Worm (Caenorhabditis elegans) whole organism, L4 larva: ENCODE data around the gene srz-82.
A peak's percentile ranks its signal among the peaks of the same experiment; 100 is the strongest.

ENCODE experiments used
- D1046.2 ChIP-seq: fragments of 200-800 bp; sonication (Bioruptor generic); IDR thresholded peaks from 2 replicates; pipeline ENCODE4 v1.3.6; 2022; ENCODE audit warnings: missing genetic modification characterization, missing compliant biosample characterization
- F37D6.2 ChIP-seq: sonication (generic microtip); optimal IDR thresholded peaks from 2 replicates; lab custom pipeline; 2016; ENCODE audit warnings: mild to moderate bottlenecking, missing genetic modification characterization, missing compliant biosample characterization
- F44E2.7 ChIP-seq: fragments of 200-800 bp; sonication (Bioruptor generic); IDR thresholded peaks from 2 replicates; pipeline ENCODE4 v2.1.2; 2022; ENCODE audit warnings: missing genetic modification characterization, missing compliant biosample characterization
- R02D3.7 ChIP-seq: fragments of 150-350 bp; sonication (generic microtip); optimal IDR thresholded peaks from 3 replicates; lab custom pipeline; 2014; ENCODE audit warnings: missing biosample characterization, missing genetic modification characterization
- T20F7.1 ChIP-seq: fragments of 200-800 bp; sonication (Bioruptor generic); optimal IDR thresholded peaks from 2 replicates; lab custom pipeline; 2018; ENCODE audit warnings: mild to moderate bottlenecking, missing genetic modification characterization, missing compliant biosample characterization
- T26A8.4 ChIP-seq: fragments of 200-800 bp; sonication (Bioruptor generic); IDR thresholded peaks from 2 replicates; pipeline ENCODE4 v1.3.6; 2022; ENCODE audit warnings: missing genetic modification characterization, missing compliant biosample characterization
- Y105C5A.15 ChIP-seq: fragments of 200-800 bp; sonication (Bioruptor generic); IDR thresholded peaks from 2 replicates; pipeline ENCODE4 v1.3.6; 2022; ENCODE audit warnings: missing genetic modification characterization, missing compliant biosample characterization
- Y5F2A.4 ChIP-seq: fragments of 200-800 bp; sonication (Bioruptor generic); optimal IDR thresholded peaks from 2 replicates; lab custom pipeline; 2018; ENCODE audit warnings: mild to moderate bottlenecking, missing genetic modification characterization, missing compliant biosample characterization
- Y75B8A.6 ChIP-seq: fragments of 200-800 bp; sonication (Bioruptor generic); IDR thresholded peaks from 2 replicates; pipeline ENCODE4 v1.3.6; 2022; ENCODE audit warnings: missing genetic modification reagents, missing genetic modification characterization, missing compliant biosample characterization
- ZK337.2 ChIP-seq: fragments of 200-800 bp; sonication (Bioruptor generic); IDR thresholded peaks from 2 replicates; pipeline ENCODE4 v1.3.6; 2022; ENCODE audit warnings: missing genetic modification reagents, missing genetic modification characterization, missing compliant biosample characterization
- aha-1 ChIP-seq: fragments of 150-350 bp; peaks from one replicate; lab custom pipeline; 2014; ENCODE audit warnings: missing biosample characterization, missing genetic modification characterization
- ceh-20 ChIP-seq: fragments of 200-800 bp; sonication (Bioruptor generic); IDR thresholded peaks from 2 replicates; pipeline ENCODE4 v1.3.6; 2022; ENCODE audit warnings: missing genetic modification reagents, missing genetic modification characterization, missing compliant biosample characterization
- ceh-32 ChIP-seq: sonication (generic microtip); optimal IDR thresholded peaks from 2 replicates; lab custom pipeline; 2016; ENCODE audit warnings: mild to moderate bottlenecking, missing genetic modification characterization, missing compliant biosample characterization; ENCODE audit not compliant: poor library complexity
- ctbp-1 ChIP-seq: fragments of 200-800 bp; sonication (Bioruptor generic); IDR thresholded peaks from 2 replicates; pipeline ENCODE4 v1.3.6; 2022; ENCODE audit warnings: missing genetic modification reagents, missing genetic modification characterization, missing compliant biosample characterization
- dmd-6 ChIP-seq: fragments of 200-800 bp; sonication (Bioruptor generic); IDR thresholded peaks from 2 replicates; pipeline ENCODE4 v1.3.6; 2022; ENCODE audit warnings: missing genetic modification reagents, missing genetic modification characterization, missing compliant biosample characterization
- dmd-9 ChIP-seq: fragments of 200-800 bp; sonication (Bioruptor generic); IDR thresholded peaks from 2 replicates; pipeline ENCODE4 v1.3.6; 2022; ENCODE audit warnings: missing genetic modification reagents, missing genetic modification characterization, missing compliant biosample characterization
- duxl-1 ChIP-seq: sonication (generic microtip); optimal IDR thresholded peaks from 2 replicates; lab custom pipeline; 2016; ENCODE audit warnings: mild to moderate bottlenecking, missing genetic modification characterization, moderate library complexity, missing compliant biosample characterization; ENCODE audit not compliant: poor library complexity
- dve-1 ChIP-seq: sonication (generic microtip); optimal IDR thresholded peaks from 2 replicates; lab custom pipeline; 2017; ENCODE audit warnings: antibody characterized with exemption, mild to moderate bottlenecking, missing genetic modification characterization, missing compliant biosample characterization; ENCODE audit not compliant: insufficient read depth
- egl-27 ChIP-seq: sonication (generic microtip); optimal IDR thresholded peaks from 3 replicates; lab custom pipeline; 2017; ENCODE audit warnings: missing biosample characterization, missing genetic modification reagents, missing genetic modification characterization
- hif-1 ChIP-seq, 2 experiments: sonication (generic microtip); optimal IDR thresholded peaks; 2 replicates each; lab custom pipeline; 2016 to 2017; ENCODE audit warnings: missing compliant biosample characterization in 2 of 2, missing genetic modification characterization in 2 of 2, missing genetic modification reagents in 2 of 2, missing genotype in 2 of 2, mild to moderate bottlenecking in 1 of 2
- jun-1 ChIP-seq: fragments of 150-350 bp; optimal IDR thresholded peaks from 2 replicates; lab custom pipeline; 2014; ENCODE audit warnings: missing biosample characterization, missing genetic modification reagents, missing genetic modification characterization
- lin-1 ChIP-seq: fragments of 200-800 bp; sonication (Bioruptor generic); IDR thresholded peaks from 2 replicates; pipeline ENCODE4 v1.3.6; 2022; ENCODE audit warnings: missing genetic modification reagents, missing genetic modification characterization, missing compliant biosample characterization
- lin-29 ChIP-seq: fragments of 200-800 bp; sonication (Bioruptor generic); IDR thresholded peaks from 2 replicates; pipeline ENCODE4 v1.3.6; 2022; ENCODE audit warnings: missing genetic modification reagents, missing genetic modification characterization, missing compliant biosample characterization
- lin-38 ChIP-seq: fragments of 200-800 bp; sonication (Bioruptor generic); IDR thresholded peaks from 2 replicates; pipeline ENCODE4 v1.3.6; 2022; ENCODE audit warnings: missing genetic modification reagents, missing genetic modification characterization, missing compliant biosample characterization
- lsy-2 ChIP-seq, 2 experiments: fragments of 150-350 bp in 1 of 2; sonication (generic microtip) in 1 of 2; optimal IDR thresholded peaks; 2 replicates each; lab custom pipeline; 2014 to 2017; ENCODE audit warnings: missing biosample characterization in 2 of 2, missing genetic modification characterization in 2 of 2
- madf-5 ChIP-seq, 2 experiments: fragments of 200-800 bp; sonication (Bioruptor generic); IDR thresholded peaks; 2 replicates each; pipeline ENCODE4 v1.3.6; 2022; ENCODE audit warnings: missing compliant biosample characterization in 2 of 2, missing genetic modification characterization in 2 of 2
- mdl-1 ChIP-seq, 2 experiments: fragments of 150-350 bp in 1 of 2; sonication (generic microtip) in 1 of 2; optimal IDR thresholded peaks; 2 replicates each; lab custom pipeline; 2014 to 2017; ENCODE audit warnings: missing biosample characterization in 2 of 2, missing genetic modification characterization in 2 of 2
- mdt-29 ChIP-seq: fragments of 200-800 bp; sonication (Bioruptor generic); IDR thresholded peaks from 2 replicates; pipeline ENCODE4 v1.3.6; 2022; ENCODE audit warnings: missing genetic modification reagents, missing genetic modification characterization, missing compliant biosample characterization
- mxl-2 ChIP-seq: fragments of 200-800 bp; sonication (Bioruptor generic); conservative IDR thresholded peaks from 2 replicates; pipeline ENCODE4 v1.3.6; 2022; ENCODE audit warnings: missing genetic modification reagents, missing genetic modification characterization, missing compliant biosample characterization
- nhr-102 ChIP-seq: sonication (generic microtip); optimal IDR thresholded peaks from 2 replicates; lab custom pipeline; 2016; ENCODE audit warnings: mild to moderate bottlenecking, missing genetic modification characterization, moderate library complexity, missing compliant biosample characterization
- nhr-11 ChIP-seq: fragments of 150-350 bp; optimal IDR thresholded peaks from 2 replicates; lab custom pipeline; 2014; ENCODE audit warnings: missing biosample characterization, missing genetic modification characterization
- nhr-28 ChIP-seq: fragments of 150-350 bp; optimal IDR thresholded peaks from 2 replicates; lab custom pipeline; 2014; ENCODE audit warnings: missing biosample characterization, missing genetic modification characterization
- nhr-41 ChIP-seq: fragments of 200-800 bp; sonication (Bioruptor generic); IDR thresholded peaks from 2 replicates; pipeline ENCODE4 v1.3.6; 2022; ENCODE audit warnings: missing genetic modification reagents, missing genetic modification characterization, missing compliant biosample characterization
- nhr-42 ChIP-seq: fragments of 200-800 bp; sonication (Bioruptor generic); IDR thresholded peaks from 2 replicates; pipeline ENCODE4 v1.3.6; 2022; ENCODE audit warnings: missing genetic modification characterization, missing compliant biosample characterization
- nhr-48 ChIP-seq: sonication (generic microtip); optimal IDR thresholded peaks from 2 replicates; lab custom pipeline; 2016; ENCODE audit warnings: mild to moderate bottlenecking, missing genetic modification characterization, missing compliant biosample characterization
- pha-4 ChIP-seq, 2 experiments: fragments of 150-350 bp in 1 of 2; fragments of 200-800 bp in 1 of 2; sonication (Bioruptor generic) in 1 of 2; IDR thresholded peaks in 1 of 2; optimal IDR thresholded peaks in 1 of 2; 2 replicates each; pipeline versions ENCODE4 v1.3.6 to Lab custom; 2014 to 2022; ENCODE audit warnings: missing genetic modification characterization in 2 of 2, missing genetic modification reagents in 2 of 2, missing biosample characterization in 1 of 2, missing compliant biosample characterization in 1 of 2
- pqm-1 ChIP-seq: sonication (generic microtip); optimal IDR thresholded peaks from 2 replicates; lab custom pipeline; 2017; ENCODE audit warnings: missing biosample characterization, missing genetic modification characterization
- sdz-12 ChIP-seq: fragments of 200-800 bp; sonication (Bioruptor generic); optimal IDR thresholded peaks from 2 replicates; lab custom pipeline; 2018; ENCODE audit warnings: mild to moderate bottlenecking, missing genetic modification characterization, missing compliant biosample characterization
- set-16 ChIP-seq: fragments of 200-800 bp; sonication (Bioruptor generic); IDR thresholded peaks from 2 replicates; pipeline ENCODE4 v1.3.6; 2022; ENCODE audit warnings: missing genetic modification reagents, missing genetic modification characterization, missing compliant biosample characterization
- skn-1 ChIP-seq: fragments of 150-350 bp; optimal IDR thresholded peaks from 2 replicates; lab custom pipeline; 2014; ENCODE audit warnings: missing biosample characterization, missing genetic modification characterization
- snpc-1.2 ChIP-seq: fragments of 200-800 bp; sonication (Bioruptor generic); IDR thresholded peaks from 2 replicates; pipeline ENCODE4 v1.3.6; 2022; ENCODE audit warnings: missing genetic modification reagents, missing genetic modification characterization, missing compliant biosample characterization
- tag-97 ChIP-seq: fragments of 200-800 bp; sonication (Bioruptor generic); IDR thresholded peaks from 2 replicates; pipeline ENCODE4 v1.3.6; 2022; ENCODE audit warnings: missing genetic modification characterization, missing compliant biosample characterization
- tra-1 ChIP-seq: fragments of 200-800 bp; sonication (Bioruptor generic); IDR thresholded peaks from 2 replicates; pipeline ENCODE4 v1.3.6; 2022; ENCODE audit warnings: missing genetic modification reagents, missing genetic modification characterization, missing compliant biosample characterization
- unc-130 ChIP-seq: sonication (generic microtip); optimal IDR thresholded peaks from 2 replicates; lab custom pipeline; 2016; ENCODE audit warnings: missing genetic modification reagents, missing genetic modification characterization, missing compliant biosample characterization
- vab-7 ChIP-seq: fragments of 200-800 bp; sonication (Bioruptor generic); IDR thresholded peaks from 2 replicates; pipeline ENCODE4 v1.3.6; 2022; ENCODE audit warnings: missing genetic modification reagents, missing genetic modification characterization, missing compliant biosample characterization
- zag-1 ChIP-seq: fragments of 150-350 bp; optimal IDR thresholded peaks from 2 replicates; lab custom pipeline; 2014; ENCODE audit warnings: missing biosample characterization, missing genetic modification characterization
- zfp-2 ChIP-seq: sonication (generic microtip); optimal IDR thresholded peaks from 2 replicates; lab custom pipeline; 2016; ENCODE audit warnings: mild to moderate bottlenecking, missing genetic modification characterization, missing compliant biosample characterization
- zip-2 ChIP-seq: fragments of 150-350 bp; optimal IDR thresholded peaks from 2 replicates; lab custom pipeline; 2014; ENCODE audit warnings: missing biosample characterization, missing genetic modification characterization
- ztf-11 ChIP-seq: fragments of 150-350 bp; optimal IDR thresholded peaks from 2 replicates; lab custom pipeline; 2014; ENCODE audit warnings: missing biosample characterization, missing genetic modification characterization
- ztf-7 ChIP-seq: fragments of 150-350 bp; optimal IDR thresholded peaks from 2 replicates; lab custom pipeline; 2014; ENCODE audit warnings: missing biosample characterization, missing genetic modification characterization

The srz-82 gene

ce11 chrIV:3524584-3525020 lies 41.9 kb downstream of the srz-82 start (continued):
- TF ChIP-seq zfp-2 (tag; lab: Kevin White, UChicago) (no peak), tag-97 (GFP tag; lab: Robert Waterston, UW) (no peak), lin-38 (GFP tag; lab: Robert Waterston, UW) (peak; percentile 81), jun-1 (tag; lab: Kevin White, UChicago) (no peak), hif-1 (tag; optimal IDR thresholded peaks at IDR 0.05; lab: Kevin White, UChicago) (peak in 1 of 2 experiments; percentile 16), mxl-2 (GFP tag; lab: Robert Waterston, UW) (peak; percentile 78), skn-1 (no peak), nhr-102 (tag; lab: Kevin White, UChicago) (peak; percentile 32), tra-1 (GFP tag; lab: Robert Waterston, UW) (peak; percentile 73; the same call in 1 of the 2 replicates), mdl-1 (tag; optimal IDR thresholded peaks at IDR 0.05; lab: Kevin White, UChicago) (no peak), unc-130 (GFP tag; lab: Kevin White, UChicago) (peak; percentile 49), lsy-2 (tag; optimal IDR thresholded peaks at IDR 0.05; lab: Kevin White, UChicago) (peak in 1 of 2 experiments; percentile 49), dve-1 (tag; lab: Kevin White, UChicago) (peak; percentile 17), pqm-1 (tag; lab: Kevin White, UChicago) (no peak), nhr-11 (tag; lab: Kevin White, UChicago) (peak; percentile 49), sdz-12 (GFP tag; lab: Kevin White, UChicago) (peak; percentile 73), Y5F2A.4 (GFP tag; lab: Kevin White, UChicago) (peak; percentile 36), dmd-6 (GFP tag; lab: Robert Waterston, UW) (peak; percentile 58), T26A8.4 (GFP tag; lab: Robert Waterston, UW) (peak; percentile 80), aha-1 (tag; lab: Kevin White, UChicago) (peak; percentile 84), nhr-48 (tag; lab: Kevin White, UChicago) (peak; percentile 10), ztf-11 (no peak), ctbp-1 (GFP tag; lab: Robert Waterston, UW) (peak; percentile 81), ceh-32 (tag; lab: Kevin White, UChicago) (no peak), nhr-41 (GFP tag; lab: Robert Waterston, UW) (no peak), Y105C5A.15 (GFP tag; lab: Robert Waterston, UW) (peak; percentile 82; the same call in 1 of the 2 replicates), vab-7 (GFP tag; lab: Robert Waterston, UW) (peak; percentile 77), snpc-1.2 (peak; percentile 79), F44E2.7 (GFP tag; lab: Robert Waterston, UW) (no peak), lin-29 (GFP tag; lab: Robert Waterston, UW) (no peak), zag-1 (no peak), zip-2 (tag; lab: Kevin White, UChicago) (peak; percentile 32), madf-5 (GFP tag; IDR thresholded peaks at IDR 0.05; lab: Robert Waterston, UW) (peak; percentile 62 to 76; a peak in 2 of 4 replicates), egl-27 (tag; lab: Kevin White, UChicago) (no peak), ZK337.2 (peak; percentile 67; the same call in 1 of the 2 replicates), T20F7.1 (no peak), nhr-28 (peak; percentile 7), Y75B8A.6 (GFP tag; lab: Robert Waterston, UW) (0 out of 2 replicates have a peak, but pooled peaks have one; percentile 44), dmd-9 (GFP tag; lab: Robert Waterston, UW) (peak; percentile 42; the same call in 1 of the 2 replicates), ceh-20 (GFP tag; lab: Robert Waterston, UW) (no peak), ztf-7 (tag; lab: Kevin White, UChicago) (no peak), R02D3.7 (tag; lab: Kevin White, UChicago) (no peak), set-16 (peak; percentile 67), D1046.2 (peak; percentile 79), F37D6.2 (peak; percentile 45), duxl-1 (tag; lab: Kevin White, UChicago) (no peak), pha-4 (GFP tag; IDR thresholded peaks at IDR 0.05; lab: Robert Waterston, UW) (peak; percentile 70; the same call in 1 of the 2 replicates), pha-4 (tag; optimal IDR thresholded peaks at IDR 0.05; lab: Kevin White, UChicago) (no peak), mdt-29 (GFP tag; lab: Robert Waterston, UW) (no peak), lin-1 (peak; percentile 73; the same call in 1 of the 2 replicates), nhr-42 (GFP tag; lab: Robert Waterston, UW) (no peak)
